Worm (Caenorhabditis elegans) whole organism, midembryonic: ENCODE data around the gene F09F9.2.

ENCODE experiments used
- T22C8.4 ChIP-seq: fragments of 200-800 bp; sonication (Bioruptor generic); IDR thresholded peaks from 2 replicates; pipeline ENCODE4 v1.3.6; 2022; ENCODE audit warnings: missing genetic modification characterization, missing compliant biosample characterization
- cog-1 ChIP-seq: sonication (generic microtip); optimal IDR thresholded peaks from 2 replicates; lab custom pipeline; 2016; ENCODE audit warnings: missing genetic modification characterization, missing compliant biosample characterization
- flt-1 ChIP-seq: fragments of 200-800 bp; sonication (Bioruptor generic); IDR thresholded peaks from 2 replicates; pipeline ENCODE4 v1.3.6; 2022; ENCODE audit warnings: missing genetic modification characterization, missing compliant biosample characterization
- klf-2 ChIP-seq: fragments of 200-800 bp; sonication (Bioruptor generic); conservative IDR thresholded peaks from 2 replicates; pipeline ENCODE4 v1.3.6; 2022; ENCODE audit warnings: missing genetic modification reagents, missing genetic modification characterization, missing compliant biosample characterization
- med-1 ChIP-seq: sonication (generic microtip); optimal IDR thresholded peaks from 2 replicates; lab custom pipeline; 2017; ENCODE audit warnings: missing genetic modification characterization, mild to moderate bottlenecking, missing compliant biosample characterization, antibody characterized with exemption, missing genetic modification reagents; ENCODE audit not compliant: insufficient read depth
- ref-1 ChIP-seq: fragments of 200-800 bp; sonication (Bioruptor generic); conservative IDR thresholded peaks from 2 replicates; pipeline ENCODE4 v1.3.6; 2022; ENCODE audit warnings: missing genetic modification reagents, missing genetic modification characterization, missing compliant biosample characterization
- tab-1 ChIP-seq: fragments of 200-800 bp; sonication (Bioruptor generic); IDR thresholded peaks from 2 replicates; pipeline ENCODE4 v1.3.6; 2022; ENCODE audit warnings: missing genetic modification characterization, missing compliant biosample characterization
- ztf-23 ChIP-seq: fragments of 200-800 bp; sonication (Bioruptor generic); IDR thresholded peaks from 2 replicates; pipeline ENCODE4 v1.3.6; 2022; ENCODE audit warnings: missing genetic modification reagents, missing genetic modification characterization, missing compliant biosample characterization
- ztf-29 ChIP-seq: fragments of 200-800 bp; sonication (Bioruptor generic); IDR thresholded peaks from 2 replicates; pipeline ENCODE4 v1.3.6; 2022; ENCODE audit warnings: missing genetic modification reagents, missing genetic modification characterization, missing compliant biosample characterization

ce11 chrX:4102075-4102598, 9.1 kb downstream of the F09F9.2 start, which contains the start of gene R02E4.3:
- TF ChIP-seq klf-2 (no peak), med-1 (GFP tag; lab: Kevin White, UChicago) (no peak), ztf-29 (GFP tag; lab: Robert Waterston, UW) (no peak), cog-1 (tag; lab: Kevin White, UChicago) (no peak), flt-1 (no peak), ztf-23 (GFP tag; lab: Robert Waterston, UW) (no peak), ref-1 (GFP tag; lab: Robert Waterston, UW) (no peak), T22C8.4 (GFP tag; lab: Robert Waterston, UW) (no peak), tab-1 (GFP tag; lab: Robert Waterston, UW) (no peak)
